Worm (Caenorhabditis elegans): ENCODE measurements around the gene snb-5.

ce11 chrIII:8239325-8239724 lies 36.5 kb downstream of the snb-5 start, which contains the start of gene tsp-1:
- TF ChIP-seq mxl-1 (tag; optimal IDR thresholded peaks at IDR 0.05) (no peak), xnd-1 (tag; optimal IDR thresholded peaks at IDR 0.05) (no peak), madf-3 (GFP tag; IDR thresholded peaks at IDR 0.05) (no peak), unc-62 (GFP tag; optimal IDR thresholded peaks at IDR 0.05) (no peak), T26A5.8 (tag; optimal IDR thresholded peaks at IDR 0.05) (no peak), sea-2 (GFP tag; IDR thresholded peaks at IDR 0.05) (no peak), tlf-1 (GFP tag; optimal IDR thresholded peaks at IDR 0.05) (no peak), repo-1 (tag; optimal IDR thresholded peaks at IDR 0.05) (no peak), ztf-28 (GFP tag; IDR thresholded peaks at IDR 0.05) (no peak), nfyb-1 (GFP tag; IDR thresholded peaks at IDR 0.05) (no peak), ekl-4 (GFP tag; IDR thresholded peaks at IDR 0.05) (no peak), Y56A3A.18 (GFP tag; IDR thresholded peaks at IDR 0.05) (no peak), him-1 (tag; optimal IDR thresholded peaks at IDR 0.05) (no peak), hrde-1 (tag; optimal IDR thresholded peaks at IDR 0.05; ENCODE audit: borderline replicate concordance) (no peak)
